Worm (Caenorhabditis elegans): ENCODE measurements around the gene Y59H11AR.10.

DNA sequence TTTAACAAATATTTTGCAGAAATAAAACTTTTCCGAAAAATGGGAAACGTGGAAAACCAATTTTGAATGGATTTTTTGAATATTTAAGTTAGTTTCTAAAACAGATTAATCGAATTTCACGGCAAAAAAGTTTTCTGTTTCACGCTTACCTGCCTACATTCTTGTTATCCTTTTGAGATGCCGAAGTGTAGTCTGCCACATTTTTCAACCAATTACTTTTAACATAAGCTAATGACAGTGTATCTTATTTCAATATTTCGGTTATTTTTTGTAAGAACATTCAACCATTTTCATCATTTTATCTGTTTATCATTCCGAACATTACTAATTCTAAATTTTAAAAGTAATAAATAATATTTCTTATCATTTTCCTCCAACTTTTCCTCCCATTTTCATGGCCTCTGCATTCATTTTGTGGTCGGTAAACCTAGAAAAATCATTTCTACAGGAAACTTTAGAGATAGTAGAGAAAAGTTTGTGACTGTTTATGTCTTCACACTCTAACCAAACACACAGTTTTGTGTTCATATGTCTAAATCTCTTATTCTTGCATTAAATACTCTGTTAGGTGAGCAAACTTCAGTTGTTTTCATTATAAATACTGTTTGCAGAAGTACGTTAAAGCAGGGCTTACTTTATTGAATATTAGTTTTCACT, 9.0 kb downstream of the Y59H11AR.10 start, which contains the start of the genes F42A9.17 and cyp-33E2:
- TF ChIP-seq K12H6.12 (tag; optimal IDR thresholded peaks at IDR 0.05) = no peak
- TF ChIP-seq ama-1 (optimal IDR thresholded peaks at IDR 0.05) = no peak
- no peak for TF ChIP-seq ama-1 (GFP tag; optimal IDR thresholded peaks at IDR 0.05)
- TF ChIP-seq ztf-28 (GFP tag; IDR thresholded peaks at IDR 0.05) = no peak
- no peak for TF ChIP-seq cebp-1 (GFP tag; IDR thresholded peaks at IDR 0.05)
- no peak for TF ChIP-seq cebp-1 (tag; optimal IDR thresholded peaks at IDR 0.05)
